Worm (Caenorhabditis elegans) whole organism, L4 larva: Measurements from ENCODE around the gene C29E4.17.

ENCODE experiments used
- R02D3.7 ChIP-seq: fragments of 150-350 bp; sonication (generic microtip); optimal IDR thresholded peaks from 3 replicates; lab custom pipeline; 2014; ENCODE audit warnings: missing biosample characterization, missing genetic modification characterization
- lin-15B ChIP-seq: fragments of 150-350 bp; sonication (generic microtip); optimal IDR thresholded peaks from 3 replicates; lab custom pipeline; 2014; ENCODE audit warnings: missing biosample characterization, missing genetic modification characterization
- lsy-2 ChIP-seq, 2 experiments: fragments of 150-350 bp in 1 of 2; sonication (generic microtip) in 1 of 2; optimal IDR thresholded peaks; 2 replicates each; lab custom pipeline; 2014 to 2017; ENCODE audit warnings: missing biosample characterization in 2 of 2, missing genetic modification characterization in 2 of 2
- unc-130 ChIP-seq: sonication (generic microtip); optimal IDR thresholded peaks from 2 replicates; lab custom pipeline; 2016; ENCODE audit warnings: missing genetic modification reagents, missing genetic modification characterization, missing compliant biosample characterization

- TF ChIP-seq lin-15B (no peak), R02D3.7 (no peak), lsy-2 (tag; optimal IDR thresholded peaks at IDR 0.05; lab: Kevin White, UChicago) (no peak), unc-130 (GFP tag; lab: Kevin White, UChicago) (no peak)
Measured at ce11 chrIII:7950447-7950846, 28.1 kb downstream of the C29E4.17 start.
